Fruit fly (Drosophila melanogaster): Measurements from ENCODE around the gene milt.

Gene milt

dm6 chr2L:7076055-7076700 lies 38.6 kb downstream of the milt start:
- TF ChIP-seq nom (GFP tag; optimal IDR thresholded peaks at IDR 0.05), result peak; percentile 80
- TF ChIP-seq Sox102F (GFP tag; optimal IDR thresholded peaks at IDR 0.05), result peak; percentile 10
- peak; percentile 18 for TF ChIP-seq CG2712 (tag; optimal IDR thresholded peaks at IDR 0.05)
- TF ChIP-seq dmrt11E (tag; optimal IDR thresholded peaks at IDR 0.05), result peak; percentile 25
- peak; percentile 42; the same call in 1 of the 2 replicates for TF ChIP-seq Xrp1 (GFP tag; IDR thresholded peaks at IDR 0.05)
- no peak for TF ChIP-seq az2 (GFP tag; optimal IDR thresholded peaks at IDR 0.05)
- TF ChIP-seq CG15514 (GFP tag; optimal IDR thresholded peaks at IDR 0.05), result no peak
- no peak for TF ChIP-seq pan (optimal IDR thresholded peaks at IDR 0.05)
- TF ChIP-seq pan (GFP tag; optimal IDR thresholded peaks at IDR 0.05 in 1 of 2, IDR thresholded peaks at IDR 0.05 in 1 of 2), result peak in 1 of 2 experiments; percentile 24
- peak in 1 of 2 experiments; percentile 2 for TF ChIP-seq dpn (GFP tag; optimal IDR thresholded peaks at IDR 0.05)
- peak; percentile 16 for TF ChIP-seq CG18599 (GFP tag; optimal IDR thresholded peaks at IDR 0.05)
- TF ChIP-seq Xbp1 (GFP tag; optimal IDR thresholded peaks at IDR 0.05), result peak; percentile 2
- no peak for TF ChIP-seq CG18764 (GFP tag; optimal IDR thresholded peaks at IDR 0.05)
- TF ChIP-seq bsh (GFP tag; optimal IDR thresholded peaks at IDR 0.05), result peak; percentile 19 to 61
- peak; percentile 72 for TF ChIP-seq Drgx (GFP tag; IDR thresholded peaks at IDR 0.05)
- no peak for TF ChIP-seq CG11560 (tag; IDR thresholded peaks at IDR 0.05)
- TF ChIP-seq CG12391 (tag; optimal IDR thresholded peaks at IDR 0.05), result peak; percentile 15
- no peak for TF ChIP-seq Rfx (GFP tag; IDR thresholded peaks at IDR 0.05)
- TF ChIP-seq gem (tag; optimal IDR thresholded peaks at IDR 0.05), result peak; percentile 34
- 0 out of 3 replicates have a peak, but pooled peaks have one; percentile 35 for TF ChIP-seq zfh1 (GFP tag; IDR thresholded peaks at IDR 0.05)
- TF ChIP-seq CG4404 (GFP tag; IDR thresholded peaks at IDR 0.05), result 0 out of 2 replicates have a peak, but pooled peaks have one; percentile 11
- 0 out of 2 replicates have a peak, but pooled peaks have one; percentile 37 for TF ChIP-seq CG17328 (GFP tag; IDR thresholded peaks at IDR 0.05)
- no peak for TF ChIP-seq CG8478 (optimal IDR thresholded peaks at IDR 0.05)
- no peak for TF ChIP-seq Mrtf (GFP tag; IDR thresholded peaks at IDR 0.05)
- peak; percentile 23 for TF ChIP-seq CG1603 (tag; optimal IDR thresholded peaks at IDR 0.05)
- TF ChIP-seq CG34376 (GFP tag; optimal IDR thresholded peaks at IDR 0.05), result no peak
- no peak for TF ChIP-seq Hr3 (GFP tag; optimal IDR thresholded peaks at IDR 0.05)
- 0 out of 3 replicates have a peak, but pooled peaks have one; percentile 34 for TF ChIP-seq row (GFP tag; IDR thresholded peaks at IDR 0.05)
- TF ChIP-seq slbo (GFP tag; IDR thresholded peaks at IDR 0.05), result peak; percentile 45
- TF ChIP-seq CG11504 (tag; optimal IDR thresholded peaks at IDR 0.05), result peak; percentile 11
- no peak for TF ChIP-seq Bgb (GFP tag; IDR thresholded peaks at IDR 0.05; ENCODE audit: partially characterized antibody)
- peak; percentile 75 for TF ChIP-seq sens (GFP tag)
- peak; percentile 55 for TF ChIP-seq Med (GFP tag)

- TF ChIP-seq CG10274 (GFP tag; optimal IDR thresholded peaks at IDR 0.05), result no peak
- TF ChIP-seq CG4404 (GFP tag; IDR thresholded peaks at IDR 0.05), result no peak
- TF ChIP-seq NC2α (GFP tag; optimal IDR thresholded peaks at IDR 0.05), result no peak
- no peak for TF ChIP-seq crp (GFP tag; optimal IDR thresholded peaks at IDR 0.05)
- no peak for TF ChIP-seq lbe (GFP tag; optimal IDR thresholded peaks at IDR 0.05)
- no peak for TF ChIP-seq HLH3B (GFP tag; IDR thresholded peaks at IDR 0.05)
- TF ChIP-seq sd (tag; optimal IDR thresholded peaks at IDR 0.05), result no peak
- no peak for TF ChIP-seq CG14860 (GFP tag; IDR thresholded peaks at IDR 0.05; ENCODE audit: partially characterized antibody)
- no peak for TF ChIP-seq chif (GFP tag; optimal IDR thresholded peaks at IDR 0.05)
- TF ChIP-seq CG17359 (tag; optimal IDR thresholded peaks at IDR 0.05), result no peak
- TF ChIP-seq CG11504 (tag; optimal IDR thresholded peaks at IDR 0.05), result no peak
- TF ChIP-seq mam (GFP tag; optimal IDR thresholded peaks at IDR 0.05), result no peak
- TF ChIP-seq Oli (tag; optimal IDR thresholded peaks at IDR 0.05), result no peak
- TF ChIP-seq ems (GFP tag; optimal IDR thresholded peaks at IDR 0.05), result no peak
These were observed 39.2 kb downstream of the milt start for dm6 chr2L:7076804-7077203.
